Worm (Caenorhabditis elegans) whole organism, L4/young adult: ENCODE measurements around the gene M03F4.6.

ENCODE experiments used
- W03F9.2 ChIP-seq: fragments of 150-350 bp; optimal IDR thresholded peaks from 2 replicates; lab custom pipeline; 2014; ENCODE audit warnings: missing biosample characterization, missing genetic modification characterization
- him-1 ChIP-seq: sonication (generic microtip); optimal IDR thresholded peaks from 2 replicates; lab custom pipeline; 2016; ENCODE audit warnings: missing genotype, missing genetic modification reagents, missing genetic modification characterization, missing compliant biosample characterization

DNA sequence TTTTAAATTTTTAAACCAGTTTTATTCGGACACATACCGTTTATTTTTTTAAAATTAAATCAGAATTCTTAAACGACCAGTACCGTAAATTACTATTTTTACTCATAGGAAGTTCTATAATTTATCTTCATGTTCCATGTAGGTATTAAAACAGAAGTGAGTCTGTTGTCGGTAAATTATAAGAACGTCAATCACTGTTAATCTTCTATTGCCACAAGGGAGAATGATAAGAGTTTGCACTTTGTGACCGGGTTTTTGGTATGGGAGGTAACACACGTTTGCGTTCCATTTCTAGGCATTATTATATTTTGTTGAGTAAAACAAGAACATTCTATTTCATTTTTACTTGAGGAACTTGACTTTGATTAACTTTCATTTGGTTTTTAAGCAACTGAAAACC is 39.9 kb upstream of the M03F4.6 start, which contains the start of gene hsd-3:
- TF ChIP-seq W03F9.2 (tag; lab: Kevin White, UChicago) (no peak), him-1 (tag; lab: Kevin White, UChicago) (no peak)
